Worm (Caenorhabditis elegans) whole organism, L4 larva: ENCODE measurements around the gene nspe-2.

Source experiments
- ama-1 ChIP-seq: fragments of 150-350 bp; optimal IDR thresholded peaks from 2 replicates; lab custom pipeline; 2014; ENCODE audit warnings: inconsistent platforms, mixed read lengths
- hif-1 ChIP-seq, 2 experiments: sonication (generic microtip); optimal IDR thresholded peaks; 2 replicates each; lab custom pipeline; 2016 to 2017; ENCODE audit warnings: missing compliant biosample characterization in 2 of 2, missing genetic modification characterization in 2 of 2, missing genetic modification reagents in 2 of 2, missing genotype in 2 of 2, mild to moderate bottlenecking in 1 of 2
- zfp-3 ChIP-seq: fragments of 200-800 bp; sonication (Bioruptor generic); conservative IDR thresholded peaks from 2 replicates; pipeline ENCODE4 v1.3.6; 2022; ENCODE audit warnings: missing genetic modification reagents, missing genetic modification characterization, missing compliant biosample characterization

DNA sequence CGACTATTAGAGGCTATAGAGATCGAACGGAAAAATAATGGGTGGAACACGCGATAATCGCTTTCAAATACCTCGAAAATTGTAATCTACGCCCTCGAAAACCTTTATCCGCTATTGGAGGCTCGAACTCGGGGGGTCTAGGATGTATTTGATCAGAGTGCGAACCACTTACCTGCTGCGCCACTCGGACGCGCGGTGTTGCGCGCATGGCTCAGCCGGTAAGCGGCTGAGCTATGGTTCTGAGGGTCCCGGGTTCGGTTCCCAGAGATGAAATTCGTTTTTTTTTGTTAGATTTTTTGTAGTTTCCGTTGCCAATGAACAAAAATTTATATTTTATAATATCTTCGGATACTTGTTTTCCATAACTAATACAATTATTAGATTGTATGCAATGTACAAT is 49.0 kb upstream of the nspe-2 start:
- no peak for TF ChIP-seq hif-1 (tag; optimal IDR thresholded peaks at IDR 0.05; lab: Kevin White, UChicago)
- no peak for TF ChIP-seq ama-1
- no peak for TF ChIP-seq zfp-3
